Worm (Caenorhabditis elegans): ENCODE data around the gene F16G10.11.
A peak's percentile ranks its signal among the peaks of the same experiment; 100 is the strongest.

The F16G10.11 gene

ce11 chrII:2353012-2353411, 40.7 kb downstream of the F16G10.11 start, which contains the start of gene F43C11.3:
TSS of gene F43C11.3 (plus strand) at chrII:2353312.
- TF ChIP-seq nhr-25 (tag; optimal IDR thresholded peaks at IDR 0.05) = no peak
- TF ChIP-seq elt-1 (tag; optimal IDR thresholded peaks at IDR 0.05) = no peak
- no peak for TF ChIP-seq nhr-129 (tag; optimal IDR thresholded peaks at IDR 0.05)
- TF ChIP-seq nhr-237 (tag; optimal IDR thresholded peaks at IDR 0.05) = no peak
- TF ChIP-seq nhr-23 (tag; optimal IDR thresholded peaks at IDR 0.05) = no peak
- TF ChIP-seq egl-27 (tag; optimal IDR thresholded peaks at IDR 0.05) = no peak
- TF ChIP-seq sma-3 (GFP tag; optimal IDR thresholded peaks at IDR 0.05) = no peak
- TF ChIP-seq nhr-6 (tag; optimal IDR thresholded peaks at IDR 0.05) = no peak
- TF ChIP-seq unc-39 (tag; optimal IDR thresholded peaks at IDR 0.05) = no peak
- no peak for TF ChIP-seq sma-9 (GFP tag; optimal IDR thresholded peaks at IDR 0.05)
- no peak for TF ChIP-seq sma-9 (tag; optimal IDR thresholded peaks at IDR 0.05)
- no peak for TF ChIP-seq ceh-82 (tag; optimal IDR thresholded peaks at IDR 0.05)

ce11 chrII:2352546-2352945, 41.2 kb downstream of the F16G10.11 start, which contains the start of gene F43C11.10:
TSS of gene F43C11.10 (minus strand) at chrII:2352646.
- no peak for TF ChIP-seq mdl-1 (tag; optimal IDR thresholded peaks at IDR 0.05)
- no peak for TF ChIP-seq unc-39 (tag; optimal IDR thresholded peaks at IDR 0.05)
- TF ChIP-seq lin-11 (tag; optimal IDR thresholded peaks at IDR 0.05) = no peak
- no peak for TF ChIP-seq gmeb-1 (tag; optimal IDR thresholded peaks at IDR 0.05)

- no peak for TF ChIP-seq sem-4 (tag; optimal IDR thresholded peaks at IDR 0.05)
- TF ChIP-seq unc-62 (GFP tag; optimal IDR thresholded peaks at IDR 0.05) = no peak
- no peak for TF ChIP-seq C34F6.9 (tag; optimal IDR thresholded peaks at IDR 0.05)
- no peak for TF ChIP-seq skn-1 (tag; optimal IDR thresholded peaks at IDR 0.05)
- no peak for TF ChIP-seq ceh-16 (tag; optimal IDR thresholded peaks at IDR 0.05)
- TF ChIP-seq nhr-25 (tag; optimal IDR thresholded peaks at IDR 0.05) = no peak
- TF ChIP-seq aly-2 (tag; optimal IDR thresholded peaks at IDR 0.05) = no peak
- no peak for TF ChIP-seq mab-5 (tag; optimal IDR thresholded peaks at IDR 0.05)
- TF ChIP-seq sma-9 (GFP tag; optimal IDR thresholded peaks at IDR 0.05) = no peak
- TF ChIP-seq sma-9 (tag; optimal IDR thresholded peaks at IDR 0.05) = no peak
- no peak for TF ChIP-seq unc-39 (tag; optimal IDR thresholded peaks at IDR 0.05)
- no peak for TF ChIP-seq nhr-23 (tag; optimal IDR thresholded peaks at IDR 0.05)
- no peak for TF ChIP-seq elt-3 (tag; optimal IDR thresholded peaks at IDR 0.05)
- TF ChIP-seq Y55F3AM.14 (GFP tag; optimal IDR thresholded peaks at IDR 0.05) = no peak
- TF ChIP-seq fos-1 (tag; optimal IDR thresholded peaks at IDR 0.05) = no peak
- TF ChIP-seq alr-1 (tag; optimal IDR thresholded peaks at IDR 0.05) = no peak
- TF ChIP-seq zag-1 (tag; optimal IDR thresholded peaks at IDR 0.05) = no peak
- TF ChIP-seq R02D3.7 (tag; optimal IDR thresholded peaks at IDR 0.05) = no peak
Observed at ce11 chrII:2346672-2347071, 47.0 kb downstream of the F16G10.11 start, which contains the start of gene F43C11.4. TSS of gene F43C11.4 (plus strand) at chrII:2346972.

DNA sequence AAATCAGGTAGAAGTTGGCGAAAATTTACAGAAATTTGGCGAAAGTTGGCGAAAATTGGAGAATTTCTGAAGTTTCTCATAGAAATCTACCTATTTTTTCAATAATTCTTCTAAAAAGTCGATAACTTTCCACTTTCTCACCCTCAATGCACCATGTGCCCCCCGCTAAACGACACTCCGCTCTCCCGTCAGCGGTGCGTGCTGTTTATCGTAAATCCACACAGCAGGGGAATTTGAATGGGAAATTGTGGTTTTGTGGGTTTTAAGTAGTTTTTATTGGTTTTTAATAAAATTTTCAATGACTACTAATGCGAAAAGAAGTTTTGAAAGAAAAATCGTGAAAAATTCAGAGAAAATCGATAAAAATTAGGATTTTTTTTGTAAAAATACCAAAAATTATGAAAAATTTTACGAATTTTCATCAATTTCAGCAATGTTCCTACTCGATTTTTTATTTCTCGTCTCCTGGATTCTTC, 51.7 kb downstream of the F16G10.11 start, which contains the start of gene F43C11.6:
TSS of gene F43C11.6 (plus strand) at position 426 of the 476 bp plus-strand sequence.
- no peak for TF ChIP-seq nhr-23 (tag; optimal IDR thresholded peaks at IDR 0.05)
- no peak for TF ChIP-seq elt-1 (tag; optimal IDR thresholded peaks at IDR 0.05)
- no peak for TF ChIP-seq unc-39 (tag; optimal IDR thresholded peaks at IDR 0.05)
- no peak for TF ChIP-seq nhr-6 (tag; optimal IDR thresholded peaks at IDR 0.05)
- no peak for TF ChIP-seq nhr-12 (tag; optimal IDR thresholded peaks at IDR 0.05)
- TF ChIP-seq nhr-237 (tag; optimal IDR thresholded peaks at IDR 0.05) = no peak
- TF ChIP-seq unc-62 (GFP tag; optimal IDR thresholded peaks at IDR 0.05) = no peak
- no peak for TF ChIP-seq nhr-77 (tag; optimal IDR thresholded peaks at IDR 0.05)
- no peak for TF ChIP-seq ztf-4 (tag; optimal IDR thresholded peaks at IDR 0.05)
- no peak for TF ChIP-seq lin-39 (tag; optimal IDR thresholded peaks at IDR 0.05)
- TF ChIP-seq nhr-25 (tag; optimal IDR thresholded peaks at IDR 0.05) = no peak
- no peak for TF ChIP-seq aly-2 (tag; optimal IDR thresholded peaks at IDR 0.05)
- no peak for TF ChIP-seq ztf-1 (GFP tag; conservative IDR thresholded peaks at IDR 0.05)
- no peak for TF ChIP-seq blmp-1 (tag; optimal IDR thresholded peaks at IDR 0.05; ENCODE audit: insufficient read depth)
- no peak for TF ChIP-seq ama-1 (optimal IDR thresholded peaks at IDR 0.05)
- TF ChIP-seq ceh-82 (tag; optimal IDR thresholded peaks at IDR 0.05) = no peak
- TF ChIP-seq egl-27 (tag; optimal IDR thresholded peaks at IDR 0.05) = no peak
- TF ChIP-seq nhr-11 (tag; optimal IDR thresholded peaks at IDR 0.05) = no peak
- TF ChIP-seq zag-1 (tag; optimal IDR thresholded peaks at IDR 0.05) = no peak
- TF ChIP-seq nhr-21 (tag; optimal IDR thresholded peaks at IDR 0.05) = no peak
- peak; percentile 13 for TF ChIP-seq nhr-129 (tag; optimal IDR thresholded peaks at IDR 0.05)
- no peak for TF ChIP-seq sma-3 (GFP tag; optimal IDR thresholded peaks at IDR 0.05)
- peak in 1 of 2 experiments; percentile 61 for TF ChIP-seq lsy-2 (tag; optimal IDR thresholded peaks at IDR 0.05)
- TF ChIP-seq skn-1 (tag; optimal IDR thresholded peaks at IDR 0.05) = no peak
- no peak for TF ChIP-seq lin-11 (tag; optimal IDR thresholded peaks at IDR 0.05)
- no peak for TF ChIP-seq ceh-16 (tag; optimal IDR thresholded peaks at IDR 0.05)
- no peak for TF ChIP-seq dmd-4 (tag; optimal IDR thresholded peaks at IDR 0.05)
- TF ChIP-seq alr-1 (tag; optimal IDR thresholded peaks at IDR 0.05) = no peak
- TF ChIP-seq ztf-11 (tag; optimal IDR thresholded peaks at IDR 0.05) = no peak
- no peak for TF ChIP-seq sem-4 (tag; optimal IDR thresholded peaks at IDR 0.05)
- peak; percentile 42 for TF ChIP-seq lin-13 (GFP tag; optimal IDR thresholded peaks at IDR 0.05)
- TF ChIP-seq crh-2 (tag; optimal IDR thresholded peaks at IDR 0.05) = peak; percentile 9
- no peak for TF ChIP-seq mab-5 (tag; optimal IDR thresholded peaks at IDR 0.05)
- no peak for TF ChIP-seq nhr-10 (tag; optimal IDR thresholded peaks at IDR 0.05)
- TF ChIP-seq snpc-4 (tag; optimal IDR thresholded peaks at IDR 0.05) = no peak
- TF ChIP-seq R02D3.7 (tag; optimal IDR thresholded peaks at IDR 0.05) = peak; percentile 69
- TF ChIP-seq mdl-1 (tag; optimal IDR thresholded peaks at IDR 0.05) = no peak
- peak; percentile 16 for TF ChIP-seq C34F6.9 (tag; optimal IDR thresholded peaks at IDR 0.05)
- TF ChIP-seq mbf-1 (tag; optimal IDR thresholded peaks at IDR 0.05) = no peak
